Fruit fly (Drosophila melanogaster) ovary, adult (tissue): ENCODE measurements around the gene ND-PDSW.

ENCODE experiments used
- CG17801 ChIP-seq: fragments of 200-800 bp; optimal IDR thresholded peaks from 2 replicates; lab custom pipeline; 2019; ENCODE audit warnings: missing biosample characterization, mild to moderate bottlenecking, missing genetic modification characterization, moderate library complexity; ENCODE audit not compliant: partially characterized antibody

The ND-PDSW gene

dm6 chr2L:3465918-3466727, at the start of gene ND-PDSW, which contains the start of gene msl-2:
ND-PDSW (plus strand) TSS chr2L:3466157.
msl-2 (minus strand) TSS chr2L:3466112.
- no peak for TF ChIP-seq CG17801

dm6 chr2L:3416527-3417304, 49.2 kb upstream of the ND-PDSW start, which contains the start of gene CG31952:
CG31952 (plus strand) TSS chr2L:3416693.
- no peak for TF ChIP-seq CG17801

dm6 chr2L:3417613-3418012, 48.3 kb upstream of the ND-PDSW start:
- TF ChIP-seq CG17801: no peak

dm6 chr2L:3422753-3423152, 43.2 kb upstream of the ND-PDSW start:
- no peak for TF ChIP-seq CG17801

dm6 chr2L:3425947-3426346, 40.0 kb upstream of the ND-PDSW start:
- no peak for TF ChIP-seq CG17801

dm6 chr2L:3426669-3427232, 39.2 kb upstream of the ND-PDSW start, which contains the start of gene Pgant2:
Pgant2 (minus strand) TSS chr2L:3426719.
- TF ChIP-seq CG17801: no peak

- TF ChIP-seq CG17801: no peak
Measured at dm6 chr2L:3428419-3429097, 37.4 kb upstream of the ND-PDSW start.

dm6 chr2L:3435086-3435485, 30.9 kb upstream of the ND-PDSW start:
- TF ChIP-seq CG17801: no peak

dm6 chr2L:3436347-3436746, 29.6 kb upstream of the ND-PDSW start:
- no peak for TF ChIP-seq CG17801

dm6 chr2L:3437068-3437467, 28.9 kb upstream of the ND-PDSW start:
- TF ChIP-seq CG17801: no peak

dm6 chr2L:3438078-3438477, 27.9 kb upstream of the ND-PDSW start:
- no peak for TF ChIP-seq CG17801

dm6 chr2L:3439502-3439901, 26.5 kb upstream of the ND-PDSW start:
- no peak for TF ChIP-seq CG17801

- TF ChIP-seq CG17801: no peak
Measured at dm6 chr2L:3440322-3440721, 25.6 kb upstream of the ND-PDSW start.

dm6 chr2L:3441158-3441557, 24.8 kb upstream of the ND-PDSW start:
- no peak for TF ChIP-seq CG17801

- no peak for TF ChIP-seq CG17801
Measured at dm6 chr2L:3441673-3442072, 24.3 kb upstream of the ND-PDSW start.

- TF ChIP-seq CG17801: no peak
Measured at dm6 chr2L:3444789-3445188, 21.2 kb upstream of the ND-PDSW start.

- TF ChIP-seq CG17801: no peak
Measured at dm6 chr2L:3445655-3446054, 20.3 kb upstream of the ND-PDSW start, which contains the start of gene CG2772. CG2772 (plus strand) TSS chr2L:3445992.
